Worm (Caenorhabditis elegans): ENCODE results near the gene ser-7.

- TF ChIP-seq lir-3 (tag; optimal IDR thresholded peaks at IDR 0.05; ENCODE audit: poor library complexity) = no peak
- no peak for TF ChIP-seq F16B12.6 (tag; optimal IDR thresholded peaks at IDR 0.05)
- no peak for TF ChIP-seq irx-1 (tag; optimal IDR thresholded peaks at IDR 0.05)
- TF ChIP-seq ces-1 (GFP tag; optimal IDR thresholded peaks at IDR 0.05) = no peak
- no peak for TF ChIP-seq snu-23 (GFP tag; optimal IDR thresholded peaks at IDR 0.05)
- no peak for TF ChIP-seq mep-1 (tag; optimal IDR thresholded peaks at IDR 0.05)
- no peak for TF ChIP-seq pqm-1 (tag; optimal IDR thresholded peaks at IDR 0.05)
- no peak for TF ChIP-seq nhr-20 (tag; optimal IDR thresholded peaks at IDR 0.05)
- TF ChIP-seq skn-1 (tag; optimal IDR thresholded peaks at IDR 0.05) = no peak
- no peak for TF ChIP-seq lin-39 (tag; optimal IDR thresholded peaks at IDR 0.05)
- no peak for TF ChIP-seq Y116A8C.19 (tag; optimal IDR thresholded peaks at IDR 0.05; ENCODE audit: borderline replicate concordance)
- TF ChIP-seq nhr-76 (tag; optimal IDR thresholded peaks at IDR 0.05) = no peak
- TF ChIP-seq unc-30 (tag; optimal IDR thresholded peaks at IDR 0.05) = no peak
These were observed 1.1 kb downstream of the ser-7 start for ce11 chrX:2674514-2674913.

Measured in whole organism, L1 larva.